Fruit fly (Drosophila melanogaster): ENCODE measurements around the gene CG42780.

Gene CG42780

dm6 chrX:7301351-7302328 lies 30.4 kb downstream of the CG42780 start (continued):
- peak; percentile 48 for TF ChIP-seq CG17359 (tag; optimal IDR thresholded peaks at IDR 0.05)
- TF ChIP-seq dimm (GFP tag; IDR thresholded peaks at IDR 0.05): no peak
- peak; percentile 59 for TF ChIP-seq bcd (GFP tag; optimal IDR thresholded peaks at IDR 0.05)
- TF ChIP-seq CG1792 (GFP tag; optimal IDR thresholded peaks at IDR 0.05): peak; percentile 15
- TF ChIP-seq CG1024 (GFP tag; IDR thresholded peaks at IDR 0.05): no peak
- peak; percentile 14 for TF ChIP-seq CG10565 (GFP tag; optimal IDR thresholded peaks at IDR 0.05)
- no peak for TF ChIP-seq al (GFP tag; IDR thresholded peaks at IDR 0.05)
- TF ChIP-seq Camta (GFP tag; optimal IDR thresholded peaks at IDR 0.05): peak; percentile 63
- no peak for TF ChIP-seq yki (optimal IDR thresholded peaks at IDR 0.05)
- TF ChIP-seq z (GFP tag; IDR thresholded peaks at IDR 0.05): no peak
- TF ChIP-seq az2 (GFP tag; optimal IDR thresholded peaks at IDR 0.05): peak; percentile 63
- TF ChIP-seq CG8281 (tag; optimal IDR thresholded peaks at IDR 0.05): peak; percentile 46
- no peak for TF ChIP-seq CG5245 (GFP tag; optimal IDR thresholded peaks at IDR 0.05)
- TF ChIP-seq cwo (GFP tag; optimal IDR thresholded peaks at IDR 0.05): peak; percentile 6
- no peak for TF ChIP-seq bigmax (GFP tag; optimal IDR thresholded peaks at IDR 0.05)
- TF ChIP-seq lmd (GFP tag; IDR thresholded peaks at IDR 0.05): peak; percentile 24; the same call in 1 of the 2 replicates
- no peak for TF ChIP-seq CG18011 (GFP tag; optimal IDR thresholded peaks at IDR 0.05)
- TF ChIP-seq klu (GFP tag; IDR thresholded peaks at IDR 0.05): no peak
- no peak for TF ChIP-seq br (optimal IDR thresholded peaks at IDR 0.05)
- no peak for TF ChIP-seq usp (GFP tag; optimal IDR thresholded peaks at IDR 0.05)
- 0 out of 3 replicates have a peak, but pooled peaks have one; percentile 49 for TF ChIP-seq CG3726 (GFP tag; IDR thresholded peaks at IDR 0.05)

- no peak for TF ChIP-seq CG13296 (GFP tag; optimal IDR thresholded peaks at IDR 0.05)
- TF ChIP-seq H15 (GFP tag; IDR thresholded peaks at IDR 0.05): peak; percentile 41; the same call in 1 of the 3 replicates
- TF ChIP-seq CG13624 (GFP tag; optimal IDR thresholded peaks at IDR 0.05): no peak
- peak; percentile 95 for TF ChIP-seq shn (GFP tag; optimal IDR thresholded peaks at IDR 0.05)
- peak; percentile 73 for TF ChIP-seq sug (tag; optimal IDR thresholded peaks at IDR 0.05)
- TF ChIP-seq crol (GFP tag; IDR thresholded peaks at IDR 0.05): peak; percentile 100
- no peak for TF ChIP-seq bowl (GFP tag; IDR thresholded peaks at IDR 0.05)
- TF ChIP-seq Sox102F (GFP tag; optimal IDR thresholded peaks at IDR 0.05): no peak
- TF ChIP-seq pan (optimal IDR thresholded peaks at IDR 0.05): no peak
- TF ChIP-seq pan (GFP tag; optimal IDR thresholded peaks at IDR 0.05 in 1 of 2, IDR thresholded peaks at IDR 0.05 in 1 of 2): peak in 1 of 2 experiments; percentile 7
- peak; percentile 51 for TF ChIP-seq CG10543 (GFP tag; optimal IDR thresholded peaks at IDR 0.05)
- TF ChIP-seq CG14441 (GFP tag; IDR thresholded peaks at IDR 0.05): no peak
- no peak for TF ChIP-seq CG18262 (tag; optimal IDR thresholded peaks at IDR 0.05)
- TF ChIP-seq bbx (GFP tag; IDR thresholded peaks at IDR 0.05; ENCODE audit: partially characterized antibody): peak; percentile 14; the same call in 1 of the 2 replicates
- 0 out of 3 replicates have a peak, but pooled peaks have one; percentile 19 for TF ChIP-seq otp (GFP tag; IDR thresholded peaks at IDR 0.05)
- TF ChIP-seq Fer3 (tag; optimal IDR thresholded peaks at IDR 0.05): no peak
- no peak for TF ChIP-seq CG11723 (GFP tag; optimal IDR thresholded peaks at IDR 0.05)
- no peak for TF ChIP-seq vnd (GFP tag; IDR thresholded peaks at IDR 0.05; ENCODE audit: partially characterized antibody)
- TF ChIP-seq Rfx (GFP tag; IDR thresholded peaks at IDR 0.05): peak; percentile 18; the same call in 1 of the 2 replicates
- no peak for TF ChIP-seq Dip2 (GFP tag; IDR thresholded peaks at IDR 0.05)
- TF ChIP-seq Tbp (GFP tag; optimal IDR thresholded peaks at IDR 0.05): no peak
- no peak for TF ChIP-seq Hr78 (GFP tag; optimal IDR thresholded peaks at IDR 0.05)
- no peak for TF ChIP-seq slp2 (GFP tag; optimal IDR thresholded peaks at IDR 0.05)
- no peak for TF ChIP-seq CG10209 (GFP tag; optimal IDR thresholded peaks at IDR 0.05)
- TF ChIP-seq ind (GFP tag; optimal IDR thresholded peaks at IDR 0.05): no peak
- peak; percentile 45; the same call in 1 of the 3 replicates for TF ChIP-seq Opbp (GFP tag; IDR thresholded peaks at IDR 0.05; ENCODE audit: partially characterized antibody)
- TF ChIP-seq CG2889 (GFP tag; IDR thresholded peaks at IDR 0.05): no peak
- no peak for TF ChIP-seq Gug (GFP tag; IDR thresholded peaks at IDR 0.05)
These were observed 31.2 kb downstream of the CG42780 start for dm6 chrX:7300722-7301350.
